Comparison of ENCODE assay signal across 6 worm cellular contexts in genomic region chrV:10096932-10097331, ce11.
TF ChIP-seq lines count a peak whose summit lies in the region.

No protein-coding gene starts in this region.

TF ChIP-seq in whole organism, L1 larva, 84 proteins besides CTCF, POLR2A, EP300 and RAD21:
- no peak for TF ChIP-seq nhr-12 (tag; optimal IDR thresholded peaks at IDR 0.05; lab: Kevin White, UChicago)
- TF ChIP-seq elt-2 (tag; optimal IDR thresholded peaks at IDR 0.05; lab: Kevin White, UChicago), result peak; percentile 77
- peak; percentile 10 for TF ChIP-seq lin-14 (GFP tag; optimal IDR thresholded peaks at IDR 0.05; lab: Kevin White, UChicago)

TF ChIP-seq in whole organism, L2 larva, 48 proteins besides CTCF, POLR2A, EP300 and RAD21:
- TF ChIP-seq ama-1 (optimal IDR thresholded peaks at IDR 0.05; lab: Kevin White, UChicago) (no peak), fos-1 (tag; optimal IDR thresholded peaks at IDR 0.05; lab: Kevin White, UChicago) (peak; percentile 83), F13H6.1 (tag; optimal IDR thresholded peaks at IDR 0.05; lab: Kevin White, UChicago) (no peak), crh-2 (tag; optimal IDR thresholded peaks at IDR 0.05; lab: Kevin White, UChicago) (peak; percentile 32), mab-5 (tag; optimal IDR thresholded peaks at IDR 0.05; lab: Kevin White, UChicago) (no peak), elt-1 (tag; optimal IDR thresholded peaks at IDR 0.05; lab: Kevin White, UChicago) (no peak), gmeb-1 (tag; optimal IDR thresholded peaks at IDR 0.05; lab: Kevin White, UChicago) (peak; percentile 33), nhr-11 (tag; optimal IDR thresholded peaks at IDR 0.05; lab: Kevin White, UChicago) (no peak), ztf-1 (GFP tag; conservative IDR thresholded peaks at IDR 0.05; lab: Robert Waterston, UW) (no peak)

TF ChIP-seq in whole organism, L3 larva, 47 proteins besides CTCF, POLR2A, EP300 and RAD21:
- TF ChIP-seq unc-39 (tag; optimal IDR thresholded peaks at IDR 0.05; lab: Kevin White, UChicago) (no peak), elt-2 (tag; optimal IDR thresholded peaks at IDR 0.05; lab: Kevin White, UChicago) (peak; percentile 92), snpc-4 (tag; optimal IDR thresholded peaks at IDR 0.05; lab: Kevin White, UChicago) (no peak), pqm-1 (tag; optimal IDR thresholded peaks at IDR 0.05; lab: Kevin White, UChicago) (peak; percentile 60), ZK546.5 (tag; optimal IDR thresholded peaks at IDR 0.05; lab: Kevin White, UChicago) (no peak), eor-1 (tag; optimal IDR thresholded peaks at IDR 0.05; lab: Kevin White, UChicago) (no peak), nfya-1 (tag; optimal IDR thresholded peaks at IDR 0.05; lab: Kevin White, UChicago; ENCODE audit: insufficient read depth) (peak; percentile 62), pha-4 (tag; optimal IDR thresholded peaks at IDR 0.05; lab: Kevin White, UChicago) (peak; percentile 12)

TF ChIP-seq in whole organism, L4 larva, 104 proteins besides CTCF, POLR2A, EP300 and RAD21:
- TF ChIP-seq nhr-77 (tag; optimal IDR thresholded peaks at IDR 0.05; lab: Kevin White, UChicago), result peak; percentile 50
- TF ChIP-seq nhr-28 (tag; optimal IDR thresholded peaks at IDR 0.05; lab: Kevin White, UChicago), result peak; percentile 80
- no peak for TF ChIP-seq set-16 (GFP tag; IDR thresholded peaks at IDR 0.05; lab: Robert Waterston, UW)
- no peak for TF ChIP-seq ces-1 (GFP tag; optimal IDR thresholded peaks at IDR 0.05; lab: Kevin White, UChicago)
- no peak for TF ChIP-seq arid-1 (GFP tag; conservative IDR thresholded peaks at IDR 0.05; lab: Robert Waterston, UW)
- TF ChIP-seq hlh-11 (tag; optimal IDR thresholded peaks at IDR 0.05; lab: Kevin White, UChicago), result peak; percentile 13
- no peak for TF ChIP-seq lsy-2 (tag; optimal IDR thresholded peaks at IDR 0.05; lab: Kevin White, UChicago)
- no peak for TF ChIP-seq daf-16 (GFP tag; optimal IDR thresholded peaks at IDR 0.05; lab: Kevin White, UChicago)
- TF ChIP-seq daf-16 (tag; optimal IDR thresholded peaks at IDR 0.05; lab: Kevin White, UChicago), result peak; percentile 40
- peak; percentile 52 for TF ChIP-seq dve-1 (tag; optimal IDR thresholded peaks at IDR 0.05; lab: Kevin White, UChicago; ENCODE audit: insufficient read depth)
- TF ChIP-seq dmd-6 (GFP tag; IDR thresholded peaks at IDR 0.05; lab: Robert Waterston, UW), result peak; percentile 66
- no peak for TF ChIP-seq F49E8.2 (tag; optimal IDR thresholded peaks at IDR 0.05; lab: Kevin White, UChicago; ENCODE audit: borderline replicate concordance)
- TF ChIP-seq ceh-28 (tag; optimal IDR thresholded peaks at IDR 0.05; lab: Kevin White, UChicago), result no peak
- peak; percentile 86 for TF ChIP-seq pqm-1 (tag; optimal IDR thresholded peaks at IDR 0.05; lab: Kevin White, UChicago)
- no peak for TF ChIP-seq lin-29 (GFP tag; IDR thresholded peaks at IDR 0.05; lab: Robert Waterston, UW)
- no peak for TF ChIP-seq tra-1 (GFP tag; IDR thresholded peaks at IDR 0.05; lab: Robert Waterston, UW)
- no peak for TF ChIP-seq T26A8.4 (GFP tag; IDR thresholded peaks at IDR 0.05; lab: Robert Waterston, UW)
TF ChIP-seq in whole organism, L4 larva: peak in this region for 7.

TF ChIP-seq in whole organism, late embryonic, 69 proteins besides CTCF, POLR2A, EP300 and RAD21:
- TF ChIP-seq elt-2 (tag; optimal IDR thresholded peaks at IDR 0.05; lab: Kevin White, UChicago), result peak; percentile 17
- TF ChIP-seq hlh-6 (tag; optimal IDR thresholded peaks at IDR 0.05; lab: Kevin White, UChicago), result no peak

TF ChIP-seq in whole organism, young adult, 124 proteins besides CTCF, POLR2A, EP300 and RAD21:
- TF ChIP-seq nhr-80 (tag; optimal IDR thresholded peaks at IDR 0.05; lab: Kevin White, UChicago), result peak; percentile 62
- no peak for TF ChIP-seq efl-1 (GFP tag; optimal IDR thresholded peaks at IDR 0.05; lab: Kevin White, UChicago)
- TF ChIP-seq F55B11.4 (tag; optimal IDR thresholded peaks at IDR 0.05; lab: Kevin White, UChicago; ENCODE audit: borderline replicate concordance, insufficient read depth), result no peak
- no peak for TF ChIP-seq xnd-1 (tag; optimal IDR thresholded peaks at IDR 0.05; lab: Kevin White, UChicago)
- no peak for TF ChIP-seq nhr-120 (GFP tag; IDR thresholded peaks at IDR 0.05; lab: Robert Waterston, UW)
